Worm (Caenorhabditis elegans) whole organism, L3 larva: ENCODE data around the gene rpl-28.

Experiments used
- ZK546.5 ChIP-seq: sonication (generic microtip); optimal IDR thresholded peaks from 2 replicates; lab custom pipeline; 2017; ENCODE audit warnings: missing biosample characterization, missing genetic modification characterization
- unc-39 ChIP-seq: sonication (generic microtip); optimal IDR thresholded peaks from 4 replicates; lab custom pipeline; 2017; ENCODE audit warnings: missing biosample characterization, missing genetic modification characterization

DNA sequence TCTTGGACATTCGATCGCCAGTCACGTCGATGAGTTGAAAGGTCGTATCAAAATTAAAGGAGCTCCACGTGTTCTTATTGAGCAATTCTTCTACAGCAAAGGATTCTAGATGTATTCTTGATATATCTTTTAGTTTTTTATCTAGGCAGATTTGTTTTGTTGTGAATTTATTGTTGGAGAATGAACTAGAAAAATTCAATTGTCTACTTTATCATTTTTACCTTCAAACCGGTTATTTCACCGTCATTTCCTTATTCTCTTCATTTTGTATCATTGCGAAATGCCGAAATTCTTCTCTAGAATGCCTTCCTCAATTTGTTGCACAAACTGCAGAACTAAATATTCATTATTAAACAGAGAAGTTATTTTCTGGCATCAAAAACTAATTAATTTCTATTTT is 1.3 kb upstream of the rpl-28 start, which contains the start of gene R11D1.10:
- TF ChIP-seq unc-39 (tag; lab: Kevin White, UChicago), result no peak
- TF ChIP-seq ZK546.5 (tag; lab: Kevin White, UChicago), result no peak
